Fruit fly (Drosophila melanogaster) whole organism, wandering third instar larva: ENCODE data around the gene Mps1.

Experiments
- Abd-B ChIP-seq: fragments of >200 bp; optimal IDR thresholded peaks from 2 replicates; lab custom pipeline; 2017; ENCODE audit warnings: missing biosample characterization, missing genetic modification characterization
- CG32264 ChIP-seq: fragments of 200-800 bp; sonication (Bioruptor generic); optimal IDR thresholded peaks from 2 replicates; lab custom pipeline; 2016; ENCODE audit warnings: missing biosample characterization, missing genetic modification characterization
- CG9705 ChIP-seq: fragments of 200-800 bp; sonication (Bioruptor generic); optimal IDR thresholded peaks from 2 replicates; lab custom pipeline; 2018; ENCODE audit warnings: missing biosample characterization, mild to moderate bottlenecking, missing genetic modification characterization
- Dfd ChIP-seq: fragments of >200 bp; optimal IDR thresholded peaks from 2 replicates; lab custom pipeline; 2017; ENCODE audit warnings: missing biosample characterization, missing genetic modification characterization
- Dif ChIP-seq: fragments of 200-275, 200-300 bp; sonication (Bioruptor generic); optimal IDR thresholded peaks from 2 replicates; lab custom pipeline; 2018; ENCODE audit warnings: missing biosample characterization, missing genetic modification characterization; ENCODE audit not compliant: partially characterized antibody
- Hr83 ChIP-seq: fragments of 200-300 bp; sonication (Bioruptor generic); optimal IDR thresholded peaks from 2 replicates; lab custom pipeline; 2016; ENCODE audit warnings: missing biosample characterization, mild to moderate bottlenecking, missing genetic modification characterization, moderate library complexity; ENCODE audit not compliant: poor library complexity, severe bottlenecking
- Jra ChIP-seq: sonication (Bioruptor generic); optimal IDR thresholded peaks from 2 replicates; lab custom pipeline; 2016; ENCODE audit warnings: missing biosample characterization, missing genetic modification characterization
- Myc ChIP-seq: fragments of >200 bp; optimal IDR thresholded peaks from 2 replicates; lab custom pipeline; 2017
- OdsH ChIP-seq: fragments of 200-800 bp; sonication (Bioruptor generic); optimal IDR thresholded peaks from 2 replicates; lab custom pipeline; 2016; ENCODE audit warnings: missing biosample characterization, mild to moderate bottlenecking, missing genetic modification characterization
- Rel ChIP-seq, 2 experiments: fragments of 200-800 bp; sonication (Bioruptor generic) in 1 of 2; optimal IDR thresholded peaks; 2 replicates in 1 of 2; 3 replicates in 1 of 2; lab custom pipeline; 2016 to 2019; ENCODE audit warnings: mild to moderate bottlenecking in 2 of 2, missing biosample characterization in 2 of 2, missing genetic modification characterization in 2 of 2, moderate library complexity in 1 of 2
- Sp1 ChIP-seq: fragments of 200-800 bp; sonication (Bioruptor generic); optimal IDR thresholded peaks from 3 replicates; lab custom pipeline; 2019; ENCODE audit warnings: missing biosample characterization, mild to moderate bottlenecking, missing genetic modification characterization, moderate library complexity
- br ChIP-seq: fragments of 200-800 bp; sonication (Bioruptor generic); optimal IDR thresholded peaks from 2 replicates; lab custom pipeline; 2016; ENCODE audit warnings: missing biosample characterization, missing genetic modification characterization
- brk ChIP-seq: fragments of 200-800 bp; sonication (Bioruptor generic); optimal IDR thresholded peaks from 2 replicates; lab custom pipeline; 2016; ENCODE audit warnings: missing biosample characterization, mild to moderate bottlenecking, missing genetic modification characterization
- dmrt93B ChIP-seq: fragments of 200-800 bp; sonication (Bioruptor generic); optimal IDR thresholded peaks from 2 replicates; lab custom pipeline; 2018; ENCODE audit warnings: missing biosample characterization, mild to moderate bottlenecking, missing genetic modification characterization
- foxo ChIP-seq, 2 experiments: fragments of 200-800 bp; sonication (Bioruptor generic); optimal IDR thresholded peaks; 2 replicates in 1 of 2; 3 replicates in 1 of 2; lab custom pipeline; 2016 to 2017; ENCODE audit warnings: missing biosample characterization in 2 of 2, missing genetic modification characterization in 2 of 2
- fru ChIP-seq: fragments of 200-800 bp; sonication (Bioruptor generic); optimal IDR thresholded peaks from 3 replicates; lab custom pipeline; 2016; ENCODE audit warnings: missing biosample characterization, mild to moderate bottlenecking, missing genetic modification characterization
- h ChIP-seq: fragments of 200-800 bp; sonication (Bioruptor generic); optimal IDR thresholded peaks from 3 replicates; lab custom pipeline; 2016; ENCODE audit warnings: missing biosample characterization, mild to moderate bottlenecking, missing genetic modification characterization
- pan ChIP-seq: fragments of >200 bp; optimal IDR thresholded peaks from 2 replicates; lab custom pipeline; 2017
- rgr ChIP-seq: fragments of 200-800 bp; sonication (Bioruptor generic); optimal IDR thresholded peaks from 3 replicates; lab custom pipeline; 2016; ENCODE audit warnings: missing biosample characterization, mild to moderate bottlenecking, missing genetic modification characterization
- sage ChIP-seq: fragments of 200-800 bp; sonication (Bioruptor generic); optimal IDR thresholded peaks from 2 replicates; lab custom pipeline; 2016; ENCODE audit warnings: missing biosample characterization, mild to moderate bottlenecking, missing genetic modification characterization
- tai ChIP-seq: sonication (Bioruptor generic); optimal IDR thresholded peaks from 2 replicates; lab custom pipeline; 2016; ENCODE audit warnings: missing biosample characterization, missing genetic modification characterization

The Mps1 gene

DNA sequence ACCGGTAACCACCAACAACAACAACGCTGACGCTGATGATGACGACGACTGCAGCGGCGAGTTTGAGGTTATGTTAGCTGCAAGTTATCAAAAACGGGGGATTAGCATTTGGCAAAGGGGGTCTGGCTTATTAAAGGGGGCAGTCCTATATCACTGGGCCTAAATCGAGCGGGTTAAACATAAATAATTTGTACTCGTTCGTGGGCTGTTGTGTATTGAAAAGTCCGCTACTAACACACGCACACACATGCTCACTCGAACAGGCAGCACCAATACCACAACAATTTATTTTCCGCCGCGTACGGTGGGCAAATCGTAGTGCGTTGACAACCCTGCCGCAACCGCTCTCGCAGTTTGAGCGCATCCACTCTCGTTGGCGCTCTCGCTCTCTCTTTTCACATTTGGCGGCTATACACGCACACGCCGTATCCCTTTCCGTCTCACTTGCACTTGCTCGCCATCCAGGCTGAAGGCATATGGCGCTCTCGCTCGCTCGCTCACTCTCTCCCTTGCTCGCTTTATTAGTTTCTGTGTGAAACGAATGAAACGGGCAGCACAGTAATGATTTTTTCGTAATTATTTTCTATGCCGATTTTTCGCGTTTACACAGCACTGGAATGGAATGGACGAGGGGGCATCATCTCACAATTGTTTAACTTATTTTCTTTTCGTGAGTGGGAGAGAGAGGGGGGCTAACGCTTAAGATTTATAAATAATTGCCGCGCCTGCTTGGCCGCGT lies 46.0 kb downstream of the Mps1 start (continued):
- TF ChIP-seq dmrt93B (GFP tag; lab: Kevin White, UChicago) (no peak), foxo (GFP tag; optimal IDR thresholded peaks at IDR 0.05; lab: Kevin White, UChicago) (peak; percentile 52 to 56), CG9705 (GFP tag; lab: Kevin White, UChicago) (peak; percentile 26), OdsH (peak; percentile 53), br (peak; percentile 61), brk (GFP tag; lab: Kevin White, UChicago) (peak; percentile 66), h (peak; percentile 84)

- TF ChIP-seq brk (GFP tag; lab: Kevin White, UChicago), result peak; percentile 65
- no peak for TF ChIP-seq Abd-B (GFP tag; lab: Kevin White, UChicago)
- TF ChIP-seq sage (GFP tag; lab: Kevin White, UChicago), result peak; percentile 24
- peak; percentile 25 for TF ChIP-seq Hr83
- peak; percentile 12 for TF ChIP-seq CG9705 (GFP tag; lab: Kevin White, UChicago)
- TF ChIP-seq Sp1 (GFP tag; lab: Kevin White, UChicago), result peak; percentile 12
- peak; percentile 62 for TF ChIP-seq tai (GFP tag; lab: Kevin White, UChicago)
- TF ChIP-seq Myc (lab: Kevin White, UChicago), result peak; percentile 19
- peak; percentile 14 for TF ChIP-seq Jra (GFP tag; lab: Kevin White, UChicago)
- TF ChIP-seq CG32264 (GFP tag; lab: Kevin White, UChicago), result peak; percentile 1
- no peak for TF ChIP-seq Dfd (GFP tag; lab: Kevin White, UChicago)
- no peak for TF ChIP-seq fru
- peak; percentile 41 for TF ChIP-seq h
Observed at dm6 chr3R:17718051-17718693, 47.1 kb downstream of the Mps1 start, which contains the start of gene osa. TSS of gene osa (minus strand) at chr3R:17718350.

dm6 chr3R:17718760-17719625 lies 47.9 kb downstream of the Mps1 start, which contains the start of gene Pxt:
TSS of gene Pxt (plus strand) at chr3R:17719454.
- no peak for TF ChIP-seq Dif
- TF ChIP-seq rgr, result no peak
- no peak for TF ChIP-seq brk (GFP tag; lab: Kevin White, UChicago)
- no peak for TF ChIP-seq Rel (GFP tag; optimal IDR thresholded peaks at IDR 0.05; lab: Kevin White, UChicago)
- no peak for TF ChIP-seq Rel (tag; optimal IDR thresholded peaks at IDR 0.05; lab: Kevin White, UChicago)
- TF ChIP-seq Hr83, result no peak
- TF ChIP-seq pan (lab: Kevin White, UChicago), result no peak
- TF ChIP-seq Sp1 (GFP tag; lab: Kevin White, UChicago), result no peak
- no peak for TF ChIP-seq CG9705 (GFP tag; lab: Kevin White, UChicago)
- TF ChIP-seq fru, result no peak
- TF ChIP-seq sage (GFP tag; lab: Kevin White, UChicago), result no peak
- no peak for TF ChIP-seq OdsH
- no peak for TF ChIP-seq dmrt93B (GFP tag; lab: Kevin White, UChicago)
- TF ChIP-seq, all 38 proteins: peak for 0
